Worm (Caenorhabditis elegans) whole organism, L1 larva: ENCODE measurements around the gene T26E4.7.

Experiments used
- C04F5.9 ChIP-seq: sonication (generic microtip); optimal IDR thresholded peaks from 2 replicates; lab custom pipeline; 2016; ENCODE audit warnings: missing genetic modification characterization, missing compliant biosample characterization
- aly-2 ChIP-seq: fragments of 150-350 bp; optimal IDR thresholded peaks from 2 replicates; lab custom pipeline; 2014; ENCODE audit warnings: missing biosample characterization, missing genetic modification characterization
- pag-3 ChIP-seq: sonication (generic microtip); optimal IDR thresholded peaks from 2 replicates; lab custom pipeline; 2017; ENCODE audit warnings: missing genetic modification characterization, mild to moderate bottlenecking, missing compliant biosample characterization, antibody characterized with exemption, borderline replicate concordance; ENCODE audit not compliant: insufficient read depth

ce11 chrV:15793270-15793669 lies at the start of gene T26E4.7:
- no peak for TF ChIP-seq aly-2 (tag; lab: Kevin White, UChicago)
- TF ChIP-seq C04F5.9: no peak
- TF ChIP-seq pag-3 (tag; lab: Kevin White, UChicago): no peak
